Worm (Caenorhabditis elegans) whole organism, L3 larva: ENCODE measurements around the gene T25B2.4.

Experiments used
- R02D3.7 ChIP-seq: fragments of 150-350 bp; optimal IDR thresholded peaks from 2 replicates; lab custom pipeline; 2014; ENCODE audit warnings: missing biosample characterization, missing genetic modification characterization
- ZK546.5 ChIP-seq: sonication (generic microtip); optimal IDR thresholded peaks from 2 replicates; lab custom pipeline; 2017; ENCODE audit warnings: missing biosample characterization, missing genetic modification characterization
- aly-2 ChIP-seq: fragments of 150-350 bp; optimal IDR thresholded peaks from 2 replicates; lab custom pipeline; 2014; ENCODE audit warnings: missing biosample characterization, missing genetic modification characterization
- ama-1 ChIP-seq: fragments of 150-350 bp; optimal IDR thresholded peaks from 2 replicates; lab custom pipeline; 2018
- ceh-16 ChIP-seq: sonication (generic microtip); optimal IDR thresholded peaks from 2 replicates; lab custom pipeline; 2017; ENCODE audit warnings: missing biosample characterization, missing genetic modification characterization
- ceh-28 ChIP-seq: fragments of 150-350 bp; optimal IDR thresholded peaks from 2 replicates; lab custom pipeline; 2014; ENCODE audit warnings: missing biosample characterization, missing genetic modification reagents, missing genetic modification characterization
- daf-12 ChIP-seq: fragments of 150-350 bp; optimal IDR thresholded peaks from 2 replicates; lab custom pipeline; 2014; ENCODE audit warnings: missing biosample characterization, missing genetic modification reagents, missing genetic modification characterization
- egl-5 ChIP-seq: fragments of 150-350 bp; optimal IDR thresholded peaks from 2 replicates; lab custom pipeline; 2017; ENCODE audit warnings: missing biosample characterization, missing genetic modification reagents, missing genetic modification characterization, inconsistent platforms
- elt-1 ChIP-seq: fragments of 150-350 bp; optimal IDR thresholded peaks from 2 replicates; lab custom pipeline; 2014; ENCODE audit warnings: missing biosample characterization, missing genetic modification characterization
- elt-2 ChIP-seq: sonication (generic microtip); optimal IDR thresholded peaks from 2 replicates; lab custom pipeline; 2016; ENCODE audit warnings: missing genetic modification reagents, mild to moderate bottlenecking, missing genetic modification characterization, missing compliant biosample characterization
- elt-3 ChIP-seq, 3 experiments: fragments of 150-350 bp in 1 of 3; sonication (generic microtip) in 2 of 3; optimal IDR thresholded peaks; 2 replicates in 2 of 3; 4 replicates in 1 of 3; lab custom pipeline; 2014 to 2017; ENCODE audit warnings: missing biosample characterization in 3 of 3, missing genetic modification characterization in 3 of 3
- eor-1 ChIP-seq, 2 experiments: fragments of 150-350 bp; optimal IDR thresholded peaks; 2 replicates each; lab custom pipeline; 2014 to 2018; ENCODE audit warnings: missing biosample characterization in 2 of 2, missing genetic modification characterization in 2 of 2
- fkh-2 ChIP-seq: fragments of 150-350 bp; optimal IDR thresholded peaks from 2 replicates; lab custom pipeline; 2014; ENCODE audit warnings: missing biosample characterization, missing genetic modification reagents, missing genetic modification characterization
- hmg-11 ChIP-seq: sonication (generic microtip); optimal IDR thresholded peaks from 2 replicates; lab custom pipeline; 2016; ENCODE audit warnings: missing genetic modification characterization, missing compliant biosample characterization
- jun-1 ChIP-seq: fragments of 150-350 bp; optimal IDR thresholded peaks from 2 replicates; lab custom pipeline; 2014; ENCODE audit warnings: missing biosample characterization, missing genetic modification reagents, missing genetic modification characterization
- lsy-12 ChIP-seq: sonication (generic microtip); optimal IDR thresholded peaks from 2 replicates; lab custom pipeline; 2016; ENCODE audit warnings: mild to moderate bottlenecking, missing genetic modification characterization, missing compliant biosample characterization
- mdl-1 ChIP-seq: fragments of 150-350 bp; optimal IDR thresholded peaks from 2 replicates; lab custom pipeline; 2014; ENCODE audit warnings: missing biosample characterization, missing genetic modification characterization
- nfya-1 ChIP-seq: sonication (generic microtip); optimal IDR thresholded peaks from 2 replicates; lab custom pipeline; 2017; ENCODE audit warnings: missing genetic modification characterization, mild to moderate bottlenecking, missing compliant biosample characterization, antibody characterized with exemption, moderate library complexity; ENCODE audit not compliant: insufficient read depth
- nhr-11 ChIP-seq: fragments of 150-350 bp; optimal IDR thresholded peaks from 2 replicates; lab custom pipeline; 2014; ENCODE audit warnings: missing biosample characterization, missing genetic modification characterization
- nhr-12 ChIP-seq: fragments of 150-350 bp; optimal IDR thresholded peaks from 2 replicates; lab custom pipeline; 2014; ENCODE audit warnings: missing biosample characterization, missing genetic modification characterization
- nhr-23 ChIP-seq: fragments of 150-350 bp; optimal IDR thresholded peaks from 2 replicates; lab custom pipeline; 2014; ENCODE audit warnings: missing biosample characterization, missing genetic modification reagents, missing genetic modification characterization
- nhr-237 ChIP-seq: fragments of 150-350 bp; optimal IDR thresholded peaks from 2 replicates; lab custom pipeline; 2014; ENCODE audit warnings: missing biosample characterization, missing genetic modification characterization
- nhr-25 ChIP-seq: sonication (generic microtip); optimal IDR thresholded peaks from 2 replicates; lab custom pipeline; 2017; ENCODE audit warnings: missing biosample characterization, missing genetic modification characterization
- nhr-43 ChIP-seq: sonication (generic microtip); optimal IDR thresholded peaks from 2 replicates; lab custom pipeline; 2016; ENCODE audit warnings: mild to moderate bottlenecking, missing genetic modification characterization, missing compliant biosample characterization; ENCODE audit not compliant: poor library complexity, severe bottlenecking
- nhr-67 ChIP-seq: fragments of 150-350 bp; optimal IDR thresholded peaks from 2 replicates; lab custom pipeline; 2014; ENCODE audit warnings: missing biosample characterization, missing genetic modification characterization
- pha-4 ChIP-seq: fragments of 150-350 bp; optimal IDR thresholded peaks from 2 replicates; lab custom pipeline; 2014; ENCODE audit warnings: missing biosample characterization, missing genetic modification reagents, missing genetic modification characterization
- pqm-1 ChIP-seq: fragments of 150-350 bp; optimal IDR thresholded peaks from 2 replicates; lab custom pipeline; 2017; ENCODE audit warnings: missing biosample characterization, missing genetic modification characterization, inconsistent platforms
- sea-2 ChIP-seq: fragments of 150-350 bp; sonication (generic microtip); optimal IDR thresholded peaks from 4 replicates; lab custom pipeline; 2014; ENCODE audit warnings: missing biosample characterization, missing genetic modification reagents, missing genetic modification characterization
- snpc-4 ChIP-seq: fragments of 150-350 bp; optimal IDR thresholded peaks from 2 replicates; lab custom pipeline; 2014; ENCODE audit warnings: missing biosample characterization, missing genetic modification characterization
- tbx-2 ChIP-seq: sonication (generic microtip); optimal IDR thresholded peaks from 2 replicates; lab custom pipeline; 2016; ENCODE audit warnings: mild to moderate bottlenecking, missing genetic modification characterization, missing compliant biosample characterization
- unc-39 ChIP-seq: sonication (generic microtip); optimal IDR thresholded peaks from 4 replicates; lab custom pipeline; 2017; ENCODE audit warnings: missing biosample characterization, missing genetic modification characterization
- unc-62 ChIP-seq: fragments of 150-350 bp; sonication (generic microtip); optimal IDR thresholded peaks from 4 replicates; lab custom pipeline; 2014; ENCODE audit warnings: missing biosample characterization, missing genetic modification reagents, missing genetic modification characterization
- zag-1 ChIP-seq: fragments of 150-350 bp; optimal IDR thresholded peaks from 2 replicates; lab custom pipeline; 2014; ENCODE audit warnings: missing biosample characterization, missing genetic modification characterization
- ztf-11 ChIP-seq: fragments of 150-350 bp; optimal IDR thresholded peaks from 2 replicates; lab custom pipeline; 2014; ENCODE audit warnings: missing biosample characterization, missing genetic modification characterization
- ztf-4 ChIP-seq: fragments of 150-350 bp; optimal IDR thresholded peaks from 2 replicates; lab custom pipeline; 2014; ENCODE audit warnings: missing biosample characterization, missing genetic modification characterization

Gene T25B2.4

ce11 chrX:6202809-6203208 is 24.8 kb downstream of the T25B2.4 start:
- TF ChIP-seq nfya-1 (no peak), eor-1 (tag; optimal IDR thresholded peaks at IDR 0.05; lab: Kevin White, UChicago) (no peak), elt-3 (tag; optimal IDR thresholded peaks at IDR 0.05; lab: Kevin White, UChicago) (no peak), tbx-2 (tag; lab: Kevin White, UChicago) (no peak), nhr-43 (no peak), ZK546.5 (tag; lab: Kevin White, UChicago) (no peak), R02D3.7 (tag; lab: Kevin White, UChicago) (no peak), nhr-237 (tag; lab: Kevin White, UChicago) (no peak), ceh-16 (tag; lab: Kevin White, UChicago) (no peak), nhr-23 (tag; lab: Kevin White, UChicago) (no peak), hmg-11 (tag; lab: Kevin White, UChicago) (no peak)
- TF ChIP-seq, all 47 proteins: peak for 0

ce11 chrX:6203315-6203714 is 25.3 kb downstream of the T25B2.4 start:
- TF ChIP-seq sea-2 (GFP tag; lab: Kevin White, UChicago), result no peak
- no peak for TF ChIP-seq elt-3 (tag; optimal IDR thresholded peaks at IDR 0.05; lab: Kevin White, UChicago)
- no peak for TF ChIP-seq elt-1 (tag; lab: Kevin White, UChicago)
- TF ChIP-seq elt-2 (tag; lab: Kevin White, UChicago), result peak; percentile 19
- no peak for TF ChIP-seq fkh-2 (tag; lab: Kevin White, UChicago)

- TF ChIP-seq ZK546.5 (tag; lab: Kevin White, UChicago) (no peak), ztf-11 (tag; lab: Kevin White, UChicago) (no peak), unc-39 (tag; lab: Kevin White, UChicago) (no peak), nhr-11 (tag; lab: Kevin White, UChicago) (no peak), nhr-25 (tag; lab: Kevin White, UChicago) (peak; percentile 58), daf-12 (tag; lab: Kevin White, UChicago) (no peak), eor-1 (tag; optimal IDR thresholded peaks at IDR 0.05; lab: Kevin White, UChicago) (no peak), zag-1 (no peak), mdl-1 (tag; lab: Kevin White, UChicago) (no peak), nhr-43 (peak; percentile 63), pha-4 (tag; lab: Kevin White, UChicago) (peak; percentile 56), ztf-4 (tag; lab: Kevin White, UChicago) (peak; percentile 30), nhr-67 (tag; lab: Kevin White, UChicago) (no peak), pqm-1 (tag; lab: Kevin White, UChicago) (peak; percentile 55), nfya-1 (peak; percentile 39), unc-62 (GFP tag; lab: Kevin White, UChicago) (no peak), fkh-2 (tag; lab: Kevin White, UChicago) (no peak), elt-2 (tag; lab: Kevin White, UChicago) (peak; percentile 15), egl-5 (tag; lab: Kevin White, UChicago) (no peak), ceh-28 (tag; lab: Kevin White, UChicago) (no peak), ama-1 (lab: Kevin White, UChicago) (peak; percentile 51)
Measured at ce11 chrX:6204696-6205232, 26.7 kb downstream of the T25B2.4 start, which contains the start of gene bca-1. Gene bca-1 (minus strand): TSS chrX:6204746.

- TF ChIP-seq eor-1 (tag; optimal IDR thresholded peaks at IDR 0.05; lab: Kevin White, UChicago) (no peak), pqm-1 (tag; lab: Kevin White, UChicago) (no peak), ztf-4 (tag; lab: Kevin White, UChicago) (no peak), nfya-1 (no peak), lsy-12 (tag; lab: Kevin White, UChicago) (no peak), ceh-16 (tag; lab: Kevin White, UChicago) (no peak), nhr-237 (tag; lab: Kevin White, UChicago) (no peak), snpc-4 (tag; lab: Kevin White, UChicago) (no peak), jun-1 (no peak), nhr-43 (no peak), ztf-11 (tag; lab: Kevin White, UChicago) (no peak)
- TF ChIP-seq, all 47 proteins: peak for 0
Measured at ce11 chrX:6205325-6205724, 27.3 kb downstream of the T25B2.4 start.

ce11 chrX:6206305-6206704 is 28.3 kb downstream of the T25B2.4 start, which contains the start of gene mtp-18:
Gene mtp-18 (minus strand): TSS chrX:6206405.
- TF ChIP-seq nfya-1 (no peak), ztf-4 (tag; lab: Kevin White, UChicago) (no peak), aly-2 (tag; lab: Kevin White, UChicago) (no peak), ama-1 (lab: Kevin White, UChicago) (no peak), nhr-237 (tag; lab: Kevin White, UChicago) (no peak), fkh-2 (tag; lab: Kevin White, UChicago) (no peak), ztf-11 (tag; lab: Kevin White, UChicago) (no peak), unc-62 (GFP tag; lab: Kevin White, UChicago) (no peak), zag-1 (no peak), nhr-12 (tag; lab: Kevin White, UChicago) (no peak), R02D3.7 (tag; lab: Kevin White, UChicago) (no peak), elt-2 (tag; lab: Kevin White, UChicago) (no peak)
- TF ChIP-seq, all 47 proteins: peak for 0
